Worm (Caenorhabditis elegans) whole organism, L4 larva: Measurements from ENCODE around the gene vps-53.

Source experiments
- daf-19 ChIP-seq: fragments of 200-800 bp; sonication (Bioruptor generic); conservative IDR thresholded peaks from 2 replicates; pipeline ENCODE4 v1.3.6; 2022; ENCODE audit warnings: missing genetic modification characterization, missing compliant biosample characterization
- nhr-25 ChIP-seq: sonication (generic microtip); optimal IDR thresholded peaks from 2 replicates; lab custom pipeline; 2017; ENCODE audit warnings: missing genetic modification characterization, mild to moderate bottlenecking, missing compliant biosample characterization, antibody characterized with exemption, moderate library complexity, borderline replicate concordance; ENCODE audit not compliant: insufficient read depth
- nhr-28 ChIP-seq: fragments of 150-350 bp; optimal IDR thresholded peaks from 2 replicates; lab custom pipeline; 2014; ENCODE audit warnings: missing biosample characterization, missing genetic modification characterization
- snpc-4 ChIP-seq: fragments of 150-350 bp; optimal IDR thresholded peaks from 2 replicates; lab custom pipeline; 2014; ENCODE audit warnings: missing biosample characterization, missing genetic modification characterization

DNA sequence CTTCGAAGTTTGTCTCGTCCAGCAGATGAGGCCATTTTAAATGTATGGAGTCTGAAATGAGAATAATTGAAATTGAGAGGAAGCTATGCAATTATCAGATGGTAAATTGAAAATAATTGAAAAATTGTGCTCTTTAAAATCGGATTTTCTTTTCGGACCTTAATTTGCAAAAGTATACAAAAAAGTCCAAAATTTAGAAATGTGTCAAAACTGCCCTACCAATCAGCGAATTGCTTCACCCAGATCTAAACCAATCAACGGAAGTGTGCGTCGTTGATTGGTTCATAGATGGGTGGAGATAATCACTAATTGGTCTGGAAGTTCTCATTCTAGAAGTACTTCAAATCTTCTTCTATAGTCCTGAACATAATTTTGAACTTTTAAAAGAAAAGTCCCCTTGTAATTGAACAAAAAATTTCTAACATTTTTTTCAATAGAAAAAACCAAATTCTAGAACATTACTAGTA lies 32.3 kb upstream of the vps-53 start, which contains the start of gene R10E11.5:
- TF ChIP-seq nhr-25 (tag; lab: Kevin White, UChicago) (no peak), nhr-28 (tag; lab: Kevin White, UChicago) (no peak), snpc-4 (no peak), daf-19 (GFP tag; lab: Robert Waterston, UW) (no peak)
